Worm (Caenorhabditis elegans) whole organism, young adult: Measurements from ENCODE around the gene gldi-7.

Experiments used
- B0035.1 ChIP-seq: sonication (generic microtip); optimal IDR thresholded peaks from 2 replicates; lab custom pipeline; 2016; ENCODE audit warnings: missing genetic modification characterization, mild to moderate bottlenecking, missing compliant biosample characterization, missing genotype, missing genetic modification reagents
- C17E4.6 ChIP-seq: fragments of 200-800 bp; sonication (Bioruptor generic); IDR thresholded peaks from 2 replicates; pipeline ENCODE4 v1.3.6; 2022; ENCODE audit warnings: missing genetic modification reagents, missing genetic modification characterization, missing compliant biosample characterization
- F22D6.2 ChIP-seq: sonication (generic microtip); optimal IDR thresholded peaks from 2 replicates; lab custom pipeline; 2016; ENCODE audit warnings: mild to moderate bottlenecking, missing genetic modification characterization, missing compliant biosample characterization
- F37B4.10 ChIP-seq: fragments of 200-800 bp; sonication (Bioruptor generic); IDR thresholded peaks from 2 replicates; pipeline ENCODE4 v1.3.6; 2022; ENCODE audit warnings: missing genetic modification characterization, missing compliant biosample characterization
- F55B11.4 ChIP-seq: sonication (generic microtip); optimal IDR thresholded peaks from 2 replicates; lab custom pipeline; 2016; ENCODE audit warnings: missing compliant biosample characterization, missing genetic modification characterization, borderline replicate concordance; ENCODE audit not compliant: insufficient read depth
- K12H6.12 ChIP-seq: fragments of 200-800 bp; sonication (Bioruptor generic); optimal IDR thresholded peaks from 2 replicates; lab custom pipeline; 2018; ENCODE audit warnings: mild to moderate bottlenecking, missing genetic modification characterization, missing compliant biosample characterization
- T07F8.4 ChIP-seq: sonication (generic microtip); optimal IDR thresholded peaks from 2 replicates; lab custom pipeline; 2016; ENCODE audit warnings: mild to moderate bottlenecking, missing genetic modification characterization, moderate library complexity, missing compliant biosample characterization
- aptf-3 ChIP-seq: fragments of 200-800 bp; sonication (Bioruptor generic); IDR thresholded peaks from 2 replicates; pipeline ENCODE4 v1.3.6; 2022; ENCODE audit warnings: missing genetic modification characterization, missing compliant biosample characterization
- attf-3 ChIP-seq: fragments of 200-800 bp; sonication (Bioruptor generic); conservative IDR thresholded peaks from 2 replicates; pipeline ENCODE4 v1.3.6; 2022; ENCODE audit warnings: missing genetic modification reagents, missing genetic modification characterization, missing compliant biosample characterization
- attf-5 ChIP-seq: fragments of 200-800 bp; sonication (Bioruptor generic); optimal IDR thresholded peaks from 2 replicates; lab custom pipeline; 2018; ENCODE audit warnings: mild to moderate bottlenecking, missing genetic modification characterization, missing compliant biosample characterization
- bed-2 ChIP-seq: fragments of 200-800 bp; sonication (Bioruptor generic); IDR thresholded peaks from 2 replicates; pipeline ENCODE4 v1.3.6; 2022; ENCODE audit warnings: missing genetic modification reagents, missing genetic modification characterization, missing compliant biosample characterization
- ceh-100 ChIP-seq: fragments of 200-800 bp; sonication (Bioruptor generic); IDR thresholded peaks from 2 replicates; pipeline ENCODE4 v1.3.6; 2022; ENCODE audit warnings: missing genetic modification reagents, missing genetic modification characterization, missing compliant biosample characterization
- ceh-27 ChIP-seq: fragments of 200-800 bp; sonication (Bioruptor generic); optimal IDR thresholded peaks from 2 replicates; lab custom pipeline; 2018; ENCODE audit warnings: mild to moderate bottlenecking, missing genetic modification characterization, moderate library complexity, missing compliant biosample characterization
- ceh-40 ChIP-seq: fragments of 200-800 bp; sonication (Bioruptor generic); IDR thresholded peaks from 2 replicates; pipeline ENCODE4 v1.3.6; 2022; ENCODE audit warnings: missing genetic modification characterization, missing compliant biosample characterization
- ceh-79 ChIP-seq: sonication (generic microtip); optimal IDR thresholded peaks from 2 replicates; lab custom pipeline; 2017; ENCODE audit warnings: mild to moderate bottlenecking, missing genetic modification characterization, missing compliant biosample characterization
- dox-1 ChIP-seq: fragments of 200-800 bp; sonication (Bioruptor generic); IDR thresholded peaks from 2 replicates; pipeline ENCODE4 v1.3.6; 2022; ENCODE audit warnings: missing genetic modification reagents, missing genetic modification characterization, missing compliant biosample characterization
- efl-1 ChIP-seq: fragments of 150-350 bp; optimal IDR thresholded peaks from 2 replicates; lab custom pipeline; 2014; ENCODE audit warnings: missing biosample characterization, missing genetic modification reagents, missing genetic modification characterization
- ekl-4 ChIP-seq: fragments of 200-800 bp; sonication (Bioruptor generic); IDR thresholded peaks from 2 replicates; pipeline ENCODE4 v1.3.6; 2022; ENCODE audit warnings: missing genetic modification reagents, missing genetic modification characterization, missing compliant biosample characterization
- ets-4 ChIP-seq: fragments of 200-800 bp; sonication (Bioruptor generic); optimal IDR thresholded peaks from 2 replicates; lab custom pipeline; 2018; ENCODE audit warnings: mild to moderate bottlenecking, missing genetic modification characterization, missing compliant biosample characterization
- gei-17 ChIP-seq: fragments of 200-800 bp; sonication (Bioruptor generic); optimal IDR thresholded peaks from 2 replicates; lab custom pipeline; 2018; ENCODE audit warnings: mild to moderate bottlenecking, missing genetic modification characterization, missing compliant biosample characterization
- let-526 ChIP-seq: fragments of 200-800 bp; sonication (Bioruptor generic); IDR thresholded peaks from 2 replicates; pipeline ENCODE4 v1.3.6; 2022; ENCODE audit warnings: missing genetic modification reagents, missing genetic modification characterization, missing compliant biosample characterization
- lin-35 ChIP-seq, 3 experiments: fragments of 150-350 bp in 2 of 3; sonication (generic microtip) in 1 of 3; optimal IDR thresholded peaks; 2 replicates each; lab custom pipeline; 2014 to 2018; ENCODE audit warnings: missing biosample characterization in 3 of 3, missing genetic modification characterization in 3 of 3, missing genetic modification reagents in 3 of 3
- lir-1 ChIP-seq: fragments of 200-800 bp; sonication (Bioruptor generic); conservative IDR thresholded peaks from 2 replicates; pipeline ENCODE4 v1.3.6; 2022; ENCODE audit warnings: missing genetic modification reagents, missing genetic modification characterization, missing compliant biosample characterization
- lsl-1 ChIP-seq: fragments of 200-800 bp; sonication (Bioruptor generic); optimal IDR thresholded peaks from 2 replicates; lab custom pipeline; 2018; ENCODE audit warnings: mild to moderate bottlenecking, missing genetic modification characterization, moderate library complexity, missing compliant biosample characterization
- madf-6 ChIP-seq: fragments of 200-800 bp; sonication (Bioruptor generic); IDR thresholded peaks from 2 replicates; pipeline ENCODE4 v1.3.6; 2022; ENCODE audit warnings: missing genetic modification reagents, missing genetic modification characterization, missing compliant biosample characterization
- mes-4 ChIP-seq: sonication (generic microtip); optimal IDR thresholded peaks from 2 replicates; lab custom pipeline; 2016; ENCODE audit warnings: missing genotype, missing genetic modification characterization, missing compliant biosample characterization
- nfyb-1 ChIP-seq: fragments of 200-800 bp; sonication (Bioruptor generic); IDR thresholded peaks from 2 replicates; pipeline ENCODE4 v1.3.6; 2022; ENCODE audit warnings: missing genetic modification reagents, missing genetic modification characterization, missing compliant biosample characterization
- nhr-120 ChIP-seq: fragments of 200-800 bp; sonication (Bioruptor generic); IDR thresholded peaks from 2 replicates; pipeline ENCODE4 v1.3.6; 2022; ENCODE audit warnings: missing genetic modification characterization, missing compliant biosample characterization
- nhr-179 ChIP-seq: sonication (generic microtip); optimal IDR thresholded peaks from 2 replicates; lab custom pipeline; 2016; ENCODE audit warnings: mild to moderate bottlenecking, missing genetic modification characterization, missing compliant biosample characterization
- nhr-80 ChIP-seq: sonication (generic microtip); optimal IDR thresholded peaks from 2 replicates; lab custom pipeline; 2016; ENCODE audit warnings: missing genetic modification characterization, missing compliant biosample characterization
- repo-1 ChIP-seq: sonication (generic microtip); optimal IDR thresholded peaks from 2 replicates; lab custom pipeline; 2017; ENCODE audit warnings: mild to moderate bottlenecking, missing genetic modification characterization, missing compliant biosample characterization
- snpc-4 ChIP-seq, 5 experiments: fragments of 150-350 bp in 1 of 5; sonication (generic microtip) in 4 of 5; optimal IDR thresholded peaks; 2 replicates each; lab custom pipeline; 2014 to 2018; ENCODE audit warnings: missing genetic modification characterization in 5 of 5, missing biosample characterization in 3 of 5, antibody characterized with exemption in 2 of 5, mild to moderate bottlenecking in 2 of 5, missing compliant biosample characterization in 2 of 5, missing genotype in 2 of 5, moderate library complexity in 2 of 5, missing genetic modification reagents in 1 of 5
- tbp1 ChIP-seq: fragments of 200-800 bp; sonication (Bioruptor generic); optimal IDR thresholded peaks from 2 replicates; lab custom pipeline; 2018; ENCODE audit warnings: mild to moderate bottlenecking, missing genetic modification characterization, missing compliant biosample characterization
- ztf-18 ChIP-seq: sonication (generic microtip); optimal IDR thresholded peaks from 2 replicates; lab custom pipeline; 2016; ENCODE audit warnings: missing genotype, mild to moderate bottlenecking, missing genetic modification characterization, missing compliant biosample characterization
- ztf-22 ChIP-seq: fragments of 200-800 bp; sonication (Bioruptor generic); optimal IDR thresholded peaks from 2 replicates; lab custom pipeline; 2018; ENCODE audit warnings: mild to moderate bottlenecking, missing genetic modification characterization, moderate library complexity, missing compliant biosample characterization
- ztf-6 ChIP-seq: fragments of 200-800 bp; sonication (Bioruptor generic); IDR thresholded peaks from 2 replicates; pipeline ENCODE4 v1.3.6; 2022; ENCODE audit warnings: missing genetic modification reagents, missing genetic modification characterization, missing compliant biosample characterization

The gldi-7 gene

DNA sequence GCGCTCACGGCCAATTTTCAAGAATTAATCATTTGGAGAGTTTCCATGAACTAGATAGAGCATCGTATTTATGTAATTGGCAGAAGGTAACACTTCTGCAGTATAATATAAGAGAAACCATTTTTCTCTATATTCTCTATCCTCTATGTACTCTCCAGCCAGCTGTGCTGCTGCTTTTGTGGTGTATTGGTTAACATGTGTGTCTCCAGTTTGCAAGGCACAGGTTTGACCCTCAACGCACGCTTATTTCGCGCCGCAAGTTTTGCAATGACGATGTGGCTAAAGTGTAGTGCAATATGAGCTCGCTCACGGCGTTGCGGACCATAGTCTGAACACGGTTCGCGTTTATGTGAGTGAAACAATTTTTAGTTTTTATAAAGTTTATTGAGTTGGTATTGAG lies 16.0 kb upstream of the gldi-7 start (continued):
- TF ChIP-seq efl-1 (GFP tag; lab: Kevin White, UChicago) (peak; percentile 47), B0035.1 (tag; lab: Kevin White, UChicago) (peak; percentile 51), ceh-27 (GFP tag; lab: Kevin White, UChicago) (peak; percentile 75), lsl-1 (no peak), tbp1 (GFP tag; lab: Kevin White, UChicago) (peak; percentile 96), ztf-18 (tag; lab: Kevin White, UChicago) (peak; percentile 80), ceh-100 (GFP tag; lab: Robert Waterston, UW) (peak; percentile 49; the same call in 1 of the 2 replicates), repo-1 (tag; lab: Kevin White, UChicago) (peak; percentile 85), F55B11.4 (tag; lab: Kevin White, UChicago) (no peak), F22D6.2 (no peak), C17E4.6 (GFP tag; lab: Robert Waterston, UW) (no peak), T07F8.4 (tag; lab: Kevin White, UChicago) (peak; percentile 85), ceh-79 (tag; lab: Kevin White, UChicago) (peak; percentile 32), ceh-40 (GFP tag; lab: Robert Waterston, UW) (peak; percentile 92), bed-2 (GFP tag; lab: Robert Waterston, UW) (no peak), snpc-4 (GFP tag; optimal IDR thresholded peaks at IDR 0.05; lab: Kevin White, UChicago) (no peak), snpc-4 (tag; optimal IDR thresholded peaks at IDR 0.05; lab: Kevin White, UChicago) (peak in 1 of 4 experiments; percentile 73), madf-6 (GFP tag; lab: Robert Waterston, UW) (no peak), K12H6.12 (tag; lab: Kevin White, UChicago) (peak; percentile 6), F37B4.10 (0 out of 2 replicates have a peak, but pooled peaks have one; percentile 73), gei-17 (no peak), dox-1 (no peak), ztf-6 (GFP tag; lab: Robert Waterston, UW) (0 out of 2 replicates have a peak, but pooled peaks have one; percentile 50), lir-1 (GFP tag; lab: Robert Waterston, UW) (0 out of 2 replicates have a peak, but pooled peaks have one; percentile 44), nfyb-1 (GFP tag; lab: Robert Waterston, UW) (peak; percentile 92), ztf-22 (GFP tag; lab: Kevin White, UChicago) (peak; percentile 77), let-526 (GFP tag; lab: Robert Waterston, UW) (no peak), nhr-179 (peak; percentile 77), ekl-4 (peak; percentile 83), nhr-120 (GFP tag; lab: Robert Waterston, UW) (0 out of 2 replicates have a peak, but pooled peaks have one; percentile 69), attf-5 (GFP tag; lab: Kevin White, UChicago) (no peak)

DNA sequence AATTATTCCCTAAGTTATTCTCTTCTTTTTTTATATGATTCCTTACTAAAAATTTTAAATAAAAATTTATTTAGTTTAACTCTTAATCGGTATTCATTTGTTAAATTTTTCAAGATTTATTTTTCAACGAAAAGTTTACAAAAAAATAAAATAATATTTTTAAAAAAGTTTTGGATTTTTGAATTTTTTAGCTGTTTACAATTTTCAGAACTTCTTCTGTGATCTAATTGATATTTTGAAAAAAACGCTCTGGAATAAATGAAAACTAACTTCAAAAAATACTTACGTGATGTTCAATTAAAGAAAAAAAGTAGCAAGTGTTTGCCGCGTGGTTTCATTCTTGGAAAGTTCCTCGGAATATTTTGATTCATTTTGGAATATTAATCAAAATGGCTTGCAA lies 14.3 kb upstream of the gldi-7 start, which contains the start of gene decr-1.2:
TSS of gene decr-1.2 (plus strand) at position 301 of the 400 bp plus-strand sequence.
- no peak for TF ChIP-seq dox-1
- no peak for TF ChIP-seq attf-3 (GFP tag; lab: Robert Waterston, UW)
- TF ChIP-seq nhr-80 = no peak
- no peak for TF ChIP-seq ets-4 (GFP tag; lab: Kevin White, UChicago)
- no peak for TF ChIP-seq ztf-22 (GFP tag; lab: Kevin White, UChicago)

DNA sequence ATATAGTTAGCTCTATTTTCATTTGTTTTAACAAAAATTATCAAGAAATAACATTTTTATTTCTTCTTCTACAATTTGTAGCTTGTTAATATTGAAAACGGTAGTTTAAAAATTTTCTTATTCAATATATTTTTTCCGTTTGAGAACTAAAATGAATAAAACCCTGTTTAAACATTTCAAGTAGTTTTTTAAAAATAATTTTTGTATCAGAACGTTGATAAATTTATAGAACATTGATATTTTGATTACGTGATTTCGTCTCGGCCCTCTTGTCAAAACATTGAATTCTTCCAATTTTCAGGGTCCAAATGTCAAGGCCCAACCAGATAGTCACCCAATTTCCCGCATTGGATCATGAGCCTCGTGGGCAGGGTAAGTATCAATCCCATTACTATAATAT lies 9.4 kb upstream of the gldi-7 start, which contains the start of gene pqn-73:
TSS of gene pqn-73 (plus strand) at position 301 of the 400 bp plus-strand sequence.
- TF ChIP-seq nfyb-1 (GFP tag; lab: Robert Waterston, UW) (no peak), aptf-3 (GFP tag; lab: Robert Waterston, UW) (no peak), lin-35 (GFP tag; optimal IDR thresholded peaks at IDR 0.05; lab: Kevin White, UChicago) (no peak), mes-4 (tag; lab: Kevin White, UChicago) (no peak)
